Worm (Caenorhabditis elegans) whole organism, young adult: ENCODE measurements around the gene K02D10.4.
A peak's percentile ranks its signal among the peaks of the same experiment; 100 is the strongest.

ENCODE experiments used
- B0019.2 ChIP-seq: fragments of 200-800 bp; sonication (Bioruptor generic); conservative IDR thresholded peaks from 2 replicates; pipeline ENCODE4 v1.3.6; 2022; ENCODE audit warnings: missing genetic modification reagents, missing genetic modification characterization, missing compliant biosample characterization
- B0035.1 ChIP-seq: sonication (generic microtip); optimal IDR thresholded peaks from 2 replicates; lab custom pipeline; 2016; ENCODE audit warnings: missing genetic modification characterization, mild to moderate bottlenecking, missing compliant biosample characterization, missing genotype, missing genetic modification reagents
- D2030.7 ChIP-seq: fragments of 200-800 bp; sonication (Bioruptor generic); IDR thresholded peaks from 2 replicates; pipeline ENCODE4 v1.3.6; 2022; ENCODE audit warnings: missing genetic modification reagents, missing genetic modification characterization, missing compliant biosample characterization
- F22D6.2 ChIP-seq: sonication (generic microtip); optimal IDR thresholded peaks from 2 replicates; lab custom pipeline; 2016; ENCODE audit warnings: mild to moderate bottlenecking, missing genetic modification characterization, missing compliant biosample characterization
- F33H1.4 ChIP-seq: fragments of 200-800 bp; sonication (Bioruptor generic); IDR thresholded peaks from 2 replicates; pipeline ENCODE4 v1.3.6; 2022; ENCODE audit warnings: missing genetic modification reagents, missing genetic modification characterization, missing compliant biosample characterization
- F49E8.2 ChIP-seq: sonication (generic microtip); optimal IDR thresholded peaks from 3 replicates; lab custom pipeline; 2017; ENCODE audit warnings: missing genetic modification characterization, mild to moderate bottlenecking, missing compliant biosample characterization, antibody characterized with exemption, moderate library complexity; ENCODE audit not compliant: insufficient read depth
- F52B5.7 ChIP-seq: sonication (generic microtip); optimal IDR thresholded peaks from 2 replicates; lab custom pipeline; 2016; ENCODE audit warnings: mild to moderate bottlenecking, missing genetic modification characterization, missing compliant biosample characterization
- F57A8.1 ChIP-seq: fragments of 200-800 bp; sonication (Bioruptor generic); optimal IDR thresholded peaks from 2 replicates; lab custom pipeline; 2018; ENCODE audit warnings: mild to moderate bottlenecking, missing genetic modification characterization, moderate library complexity, missing compliant biosample characterization
- K12H6.12 ChIP-seq: fragments of 200-800 bp; sonication (Bioruptor generic); optimal IDR thresholded peaks from 2 replicates; lab custom pipeline; 2018; ENCODE audit warnings: mild to moderate bottlenecking, missing genetic modification characterization, missing compliant biosample characterization
- T26A5.8 ChIP-seq: sonication (generic microtip); optimal IDR thresholded peaks from 2 replicates; lab custom pipeline; 2016; ENCODE audit warnings: missing genetic modification characterization, missing compliant biosample characterization
- Y53F4B.3 ChIP-seq: fragments of 200-800 bp; sonication (Bioruptor generic); IDR thresholded peaks from 2 replicates; pipeline ENCODE4 v1.3.6; 2022; ENCODE audit warnings: missing genetic modification reagents, missing genetic modification characterization, missing compliant biosample characterization
- Y53G8AR.9 ChIP-seq: fragments of 200-800 bp; sonication (Bioruptor generic); conservative IDR thresholded peaks from 2 replicates; pipeline ENCODE4 v1.3.6; 2022; ENCODE audit warnings: missing genetic modification reagents, missing genetic modification characterization, missing compliant biosample characterization
- Y56A3A.18 ChIP-seq: fragments of 200-800 bp; sonication (Bioruptor generic); IDR thresholded peaks from 2 replicates; pipeline ENCODE4 v1.3.6; 2022; ENCODE audit warnings: missing genetic modification reagents, missing genetic modification characterization, missing compliant biosample characterization
- ZK185.1 ChIP-seq: sonication (generic microtip); optimal IDR thresholded peaks from 2 replicates; lab custom pipeline; 2016; ENCODE audit warnings: mild to moderate bottlenecking, missing genetic modification characterization, missing compliant biosample characterization; ENCODE audit not compliant: poor library complexity, severe bottlenecking
- attf-3 ChIP-seq: fragments of 200-800 bp; sonication (Bioruptor generic); conservative IDR thresholded peaks from 2 replicates; pipeline ENCODE4 v1.3.6; 2022; ENCODE audit warnings: missing genetic modification reagents, missing genetic modification characterization, missing compliant biosample characterization
- attf-6 ChIP-seq: fragments of 200-800 bp; sonication (Bioruptor generic); IDR thresholded peaks from 2 replicates; pipeline ENCODE4 v1.3.6; 2022; ENCODE audit warnings: missing genetic modification reagents, missing genetic modification characterization, missing compliant biosample characterization
- ceh-100 ChIP-seq: fragments of 200-800 bp; sonication (Bioruptor generic); IDR thresholded peaks from 2 replicates; pipeline ENCODE4 v1.3.6; 2022; ENCODE audit warnings: missing genetic modification reagents, missing genetic modification characterization, missing compliant biosample characterization
- ceh-27 ChIP-seq: fragments of 200-800 bp; sonication (Bioruptor generic); optimal IDR thresholded peaks from 2 replicates; lab custom pipeline; 2018; ENCODE audit warnings: mild to moderate bottlenecking, missing genetic modification characterization, moderate library complexity, missing compliant biosample characterization
- egrh-3 ChIP-seq: fragments of 200-800 bp; sonication (Bioruptor generic); IDR thresholded peaks from 2 replicates; pipeline ENCODE4 v1.3.6; 2022; ENCODE audit warnings: missing genetic modification reagents, missing genetic modification characterization, missing compliant biosample characterization
- him-1 ChIP-seq: sonication (generic microtip); optimal IDR thresholded peaks from 2 replicates; lab custom pipeline; 2016; ENCODE audit warnings: missing genotype, missing genetic modification reagents, missing genetic modification characterization, missing compliant biosample characterization
- hlh-12 ChIP-seq: sonication (generic microtip); optimal IDR thresholded peaks from 2 replicates; lab custom pipeline; 2016; ENCODE audit warnings: missing genetic modification characterization, missing compliant biosample characterization
- hmg-1.2 ChIP-seq: fragments of 200-800 bp; sonication (Bioruptor generic); IDR thresholded peaks from 2 replicates; pipeline ENCODE4 v1.3.6; 2022; ENCODE audit warnings: missing genetic modification reagents, missing genetic modification characterization, missing compliant biosample characterization
- hmg-20 ChIP-seq: fragments of 200-800 bp; sonication (Bioruptor generic); IDR thresholded peaks from 2 replicates; pipeline ENCODE4 v1.3.6; 2022; ENCODE audit warnings: missing genetic modification reagents, missing genetic modification characterization, missing compliant biosample characterization
- lag-1 ChIP-seq: fragments of 200-800 bp; sonication (Bioruptor generic); IDR thresholded peaks from 2 replicates; pipeline ENCODE4 v1.3.6; 2022; ENCODE audit warnings: missing genetic modification reagents, missing genetic modification characterization, missing compliant biosample characterization
- lin-26 ChIP-seq: fragments of 200-800 bp; sonication (Bioruptor generic); IDR thresholded peaks from 2 replicates; pipeline ENCODE4 v1.3.6; 2022; ENCODE audit warnings: missing genetic modification reagents, missing genetic modification characterization, missing compliant biosample characterization
- lin-54 ChIP-seq: fragments of 200-800 bp; sonication (Bioruptor generic); optimal IDR thresholded peaks from 2 replicates; lab custom pipeline; 2018; ENCODE audit warnings: mild to moderate bottlenecking, missing genetic modification characterization, missing compliant biosample characterization
- lsl-1 ChIP-seq: fragments of 200-800 bp; sonication (Bioruptor generic); optimal IDR thresholded peaks from 2 replicates; lab custom pipeline; 2018; ENCODE audit warnings: mild to moderate bottlenecking, missing genetic modification characterization, moderate library complexity, missing compliant biosample characterization
- madf-3 ChIP-seq: fragments of 200-800 bp; sonication (Bioruptor generic); IDR thresholded peaks from 2 replicates; pipeline ENCODE4 v1.3.6; 2022; ENCODE audit warnings: missing genetic modification reagents, missing genetic modification characterization, missing compliant biosample characterization
- madf-6 ChIP-seq: fragments of 200-800 bp; sonication (Bioruptor generic); IDR thresholded peaks from 2 replicates; pipeline ENCODE4 v1.3.6; 2022; ENCODE audit warnings: missing genetic modification reagents, missing genetic modification characterization, missing compliant biosample characterization
- madf-8 ChIP-seq: fragments of 200-800 bp; sonication (Bioruptor generic); conservative IDR thresholded peaks from 2 replicates; pipeline ENCODE4 v1.3.6; 2022; ENCODE audit warnings: missing genetic modification reagents, missing genetic modification characterization, missing compliant biosample characterization
- mel-28 ChIP-seq: sonication (generic microtip); optimal IDR thresholded peaks from 2 replicates; lab custom pipeline; 2016; ENCODE audit warnings: borderline replicate concordance, mild to moderate bottlenecking, missing genetic modification characterization, missing compliant biosample characterization
- mxl-1 ChIP-seq: sonication (generic microtip); optimal IDR thresholded peaks from 2 replicates; lab custom pipeline; 2016; ENCODE audit warnings: missing genetic modification characterization, missing compliant biosample characterization
- rec-8 ChIP-seq, 2 experiments: sonication (generic microtip); optimal IDR thresholded peaks; 2 replicates each; lab custom pipeline; 2016; ENCODE audit warnings: mild to moderate bottlenecking in 2 of 2, missing genetic modification characterization in 2 of 2, missing genetic modification reagents in 2 of 2, missing genotype in 2 of 2, missing biosample characterization in 1 of 2, missing compliant biosample characterization in 1 of 2, moderate library complexity in 1 of 2
- snpc-1.1 ChIP-seq: sonication (generic microtip); optimal IDR thresholded peaks from 2 replicates; lab custom pipeline; 2017; ENCODE audit warnings: missing genetic modification characterization, mild to moderate bottlenecking, missing compliant biosample characterization, antibody characterized with exemption, moderate library complexity, missing genotype, missing genetic modification reagents; ENCODE audit not compliant: insufficient read depth
- snpc-1.3 ChIP-seq: sonication (generic microtip); optimal IDR thresholded peaks from 2 replicates; lab custom pipeline; 2017; ENCODE audit warnings: missing genetic modification characterization, mild to moderate bottlenecking, missing compliant biosample characterization, antibody characterized with exemption, moderate library complexity, missing genotype, missing genetic modification reagents; ENCODE audit not compliant: insufficient read depth
- tbp1 ChIP-seq: fragments of 200-800 bp; sonication (Bioruptor generic); optimal IDR thresholded peaks from 2 replicates; lab custom pipeline; 2018; ENCODE audit warnings: mild to moderate bottlenecking, missing genetic modification characterization, missing compliant biosample characterization
- tbx-9 ChIP-seq: sonication (generic microtip); optimal IDR thresholded peaks from 2 replicates; lab custom pipeline; 2016; ENCODE audit warnings: borderline replicate concordance, missing genetic modification characterization, inconsistent platforms, missing compliant biosample characterization
- xnd-1 ChIP-seq: sonication (generic microtip); optimal IDR thresholded peaks from 2 replicates; lab custom pipeline; 2016; ENCODE audit warnings: missing genotype, missing genetic modification reagents, missing genetic modification characterization, missing compliant biosample characterization
- ztf-25 ChIP-seq: fragments of 200-800 bp; sonication (Bioruptor generic); IDR thresholded peaks from 2 replicates; pipeline ENCODE4 v1.3.6; 2022; ENCODE audit warnings: missing genetic modification reagents, missing genetic modification characterization, missing compliant biosample characterization
- ztf-26 ChIP-seq: sonication (generic microtip); optimal IDR thresholded peaks from 2 replicates; lab custom pipeline; 2017; ENCODE audit warnings: missing genetic modification characterization, missing compliant biosample characterization

Gene K02D10.4

ce11 chrIII:8767889-8768361 lies 11.9 kb downstream of the K02D10.4 start, which contains the start of gene mtss-1 (continued):
- TF ChIP-seq F49E8.2 (tag; lab: Kevin White, UChicago) (peak; percentile 9), Y56A3A.18 (no peak), B0035.1 (no peak), B0019.2 (GFP tag; lab: Robert Waterston, UW) (no peak), madf-3 (no peak), K12H6.12 (tag; lab: Kevin White, UChicago) (no peak), F57A8.1 (GFP tag; lab: Kevin White, UChicago) (no peak)

ce11 chrIII:8767292-8767829 lies 12.5 kb downstream of the K02D10.4 start, which contains the start of gene mig-22:
mig-22 (minus strand) TSS chrIII:8767342.
- TF ChIP-seq ceh-27 (GFP tag; lab: Kevin White, UChicago) (no peak), hmg-1.2 (GFP tag; lab: Robert Waterston, UW) (peak; percentile 70; the same call in 1 of the 2 replicates)
- TF ChIP-seq, all 124 proteins: peak for 1

- TF ChIP-seq ZK185.1 (no peak), F22D6.2 (tag; lab: Kevin White, UChicago) (no peak)
Observed at ce11 chrIII:8766467-8766866, 13.3 kb downstream of the K02D10.4 start.

- TF ChIP-seq T26A5.8 (tag; lab: Kevin White, UChicago) (no peak), egrh-3 (no peak), tbx-9 (tag; lab: Kevin White, UChicago) (no peak), mxl-1 (no peak), ztf-25 (GFP tag; lab: Robert Waterston, UW) (no peak), B0035.1 (no peak), Y56A3A.18 (no peak), Y53G8AR.9 (GFP tag; lab: Robert Waterston, UW) (no peak), F57A8.1 (GFP tag; lab: Kevin White, UChicago) (no peak), snpc-1.1 (tag; lab: Kevin White, UChicago) (no peak)
Observed at ce11 chrIII:8765030-8765429, 14.8 kb downstream of the K02D10.4 start.

- peak; percentile 51 for TF ChIP-seq snpc-1.3 (tag; lab: Kevin White, UChicago)
- TF ChIP-seq mel-28, result no peak
- no peak for TF ChIP-seq hmg-20 (GFP tag; lab: Robert Waterston, UW)
- no peak for TF ChIP-seq hlh-12 (tag; lab: Kevin White, UChicago)
- TF ChIP-seq madf-8 (GFP tag; lab: Robert Waterston, UW), result 0 out of 2 replicates have a peak, but pooled peaks have one; percentile 31
- no peak for TF ChIP-seq attf-6 (GFP tag; lab: Robert Waterston, UW)
- peak; percentile 84 for TF ChIP-seq F33H1.4 (GFP tag; lab: Robert Waterston, UW)
- no peak for TF ChIP-seq lin-26
- peak; percentile 89 for TF ChIP-seq lsl-1 (GFP tag; lab: Kevin White, UChicago)
- no peak for TF ChIP-seq ztf-26 (tag; lab: Kevin White, UChicago)
- no peak for TF ChIP-seq ceh-27 (GFP tag; lab: Kevin White, UChicago)
- TF ChIP-seq rec-8 (tag; optimal IDR thresholded peaks at IDR 0.05; lab: Kevin White, UChicago), result no peak
- TF ChIP-seq lag-1 (GFP tag; lab: Robert Waterston, UW), result no peak
- no peak for TF ChIP-seq attf-3
- TF ChIP-seq him-1 (tag; lab: Kevin White, UChicago), result no peak
- TF ChIP-seq Y53F4B.3 (GFP tag; lab: Robert Waterston, UW), result no peak
- peak; percentile 80 for TF ChIP-seq madf-6 (GFP tag; lab: Robert Waterston, UW)
- TF ChIP-seq F49E8.2 (tag; lab: Kevin White, UChicago), result peak; percentile 3
- TF ChIP-seq D2030.7, result peak; percentile 23; the same call in 1 of the 2 replicates
- peak; percentile 17 for TF ChIP-seq tbp1 (GFP tag; lab: Kevin White, UChicago)
- TF ChIP-seq F52B5.7 (tag; lab: Kevin White, UChicago), result no peak
- peak; percentile 70 for TF ChIP-seq xnd-1 (tag; lab: Kevin White, UChicago)
- no peak for TF ChIP-seq ceh-100 (GFP tag; lab: Robert Waterston, UW)
- TF ChIP-seq lin-54, result peak; percentile 51
Observed at ce11 chrIII:8763111-8763510, 16.7 kb downstream of the K02D10.4 start.
